Worm (Caenorhabditis elegans) whole organism, late embryonic: ENCODE data around the gene F08F1.4.

Source experiments
- C38D4.7 ChIP-seq: fragments of 200-800 bp; sonication (Bioruptor generic); optimal IDR thresholded peaks from 2 replicates; lab custom pipeline; 2018; ENCODE audit warnings: mild to moderate bottlenecking, missing genetic modification characterization, moderate library complexity, missing compliant biosample characterization
- K02D7.2 ChIP-seq: sonication (generic microtip); optimal IDR thresholded peaks from 2 replicates; lab custom pipeline; 2017; ENCODE audit warnings: mild to moderate bottlenecking, missing genetic modification characterization, missing compliant biosample characterization
- T23F11.4 ChIP-seq: fragments of 200-800 bp; sonication (Bioruptor generic); optimal IDR thresholded peaks from 2 replicates; lab custom pipeline; 2018; ENCODE audit warnings: mild to moderate bottlenecking, missing genetic modification characterization, missing compliant biosample characterization
- Y22D7AL.16 ChIP-seq: sonication (generic microtip); optimal IDR thresholded peaks from 2 replicates; lab custom pipeline; 2016; ENCODE audit warnings: missing genetic modification characterization, missing compliant biosample characterization
- ahr-1 ChIP-seq: sonication (generic microtip); optimal IDR thresholded peaks from 2 replicates; lab custom pipeline; 2016; ENCODE audit warnings: missing genetic modification characterization, missing compliant biosample characterization
- ceh-18 ChIP-seq: sonication (generic microtip); optimal IDR thresholded peaks from 2 replicates; lab custom pipeline; 2016; ENCODE audit warnings: missing genetic modification characterization, missing compliant biosample characterization
- ceh-2 ChIP-seq: sonication (generic microtip); optimal IDR thresholded peaks from 2 replicates; lab custom pipeline; 2016; ENCODE audit warnings: missing genotype, missing genetic modification characterization, missing compliant biosample characterization
- ceh-22 ChIP-seq: sonication (generic microtip); optimal IDR thresholded peaks from 2 replicates; lab custom pipeline; 2017; ENCODE audit warnings: missing biosample characterization, missing genetic modification characterization
- ceh-31 ChIP-seq: sonication (generic microtip); optimal IDR thresholded peaks from 2 replicates; lab custom pipeline; 2016; ENCODE audit warnings: missing genetic modification characterization, missing compliant biosample characterization
- ceh-6 ChIP-seq: fragments of 200-800 bp; sonication (Bioruptor generic); optimal IDR thresholded peaks from 2 replicates; lab custom pipeline; 2018; ENCODE audit warnings: mild to moderate bottlenecking, missing genetic modification characterization, missing compliant biosample characterization
- ceh-9 ChIP-seq: sonication (generic microtip); optimal IDR thresholded peaks from 2 replicates; lab custom pipeline; 2016; ENCODE audit warnings: mild to moderate bottlenecking, missing genetic modification characterization, inconsistent platforms, missing compliant biosample characterization
- dmd-4 ChIP-seq: sonication (generic microtip); optimal IDR thresholded peaks from 2 replicates; lab custom pipeline; 2016; ENCODE audit warnings: borderline replicate concordance, missing genetic modification characterization, missing compliant biosample characterization
- elt-2 ChIP-seq: sonication (generic microtip); optimal IDR thresholded peaks from 2 replicates; lab custom pipeline; 2016; ENCODE audit warnings: missing genetic modification reagents, missing genetic modification characterization, missing compliant biosample characterization
- elt-4 ChIP-seq: sonication (generic microtip); optimal IDR thresholded peaks from 2 replicates; lab custom pipeline; 2016; ENCODE audit warnings: missing genetic modification characterization, missing compliant biosample characterization
- fkh-6 ChIP-seq: sonication (generic microtip); optimal IDR thresholded peaks from 2 replicates; lab custom pipeline; 2016; ENCODE audit warnings: missing genetic modification characterization, missing compliant biosample characterization
- hlh-13 ChIP-seq: fragments of 200-800 bp; sonication (Bioruptor generic); optimal IDR thresholded peaks from 2 replicates; lab custom pipeline; 2018; ENCODE audit warnings: mild to moderate bottlenecking, missing genetic modification characterization, missing compliant biosample characterization
- hlh-15 ChIP-seq: sonication (generic microtip); optimal IDR thresholded peaks from 2 replicates; lab custom pipeline; 2016; ENCODE audit warnings: missing genetic modification characterization, missing compliant biosample characterization
- hlh-30 ChIP-seq: sonication (generic microtip); optimal IDR thresholded peaks from 2 replicates; lab custom pipeline; 2017; ENCODE audit warnings: antibody characterized with exemption, missing genetic modification characterization, missing compliant biosample characterization; ENCODE audit not compliant: insufficient read depth
- madf-2 ChIP-seq: sonication (generic microtip); optimal IDR thresholded peaks from 2 replicates; lab custom pipeline; 2017; ENCODE audit warnings: missing genetic modification characterization, missing compliant biosample characterization
- mec-3 ChIP-seq: sonication (generic microtip); optimal IDR thresholded peaks from 2 replicates; lab custom pipeline; 2016; ENCODE audit warnings: borderline replicate concordance, missing genetic modification characterization, missing compliant biosample characterization
- nfya-1 ChIP-seq: sonication (generic microtip); optimal IDR thresholded peaks from 2 replicates; lab custom pipeline; 2017; ENCODE audit warnings: missing genetic modification characterization, mild to moderate bottlenecking, missing compliant biosample characterization, antibody characterized with exemption, moderate library complexity
- nhr-11 ChIP-seq: fragments of 150-350 bp; optimal IDR thresholded peaks from 2 replicates; lab custom pipeline; 2014; ENCODE audit warnings: missing biosample characterization, missing genetic modification characterization
- npax-4 ChIP-seq: sonication (generic microtip); optimal IDR thresholded peaks from 2 replicates; lab custom pipeline; 2016; ENCODE audit warnings: missing genetic modification characterization, missing compliant biosample characterization
- odd-2 ChIP-seq: sonication (generic microtip); optimal IDR thresholded peaks from 2 replicates; lab custom pipeline; 2017; ENCODE audit warnings: antibody characterized with exemption, mild to moderate bottlenecking, missing genetic modification characterization, missing compliant biosample characterization
- pag-3 ChIP-seq: sonication (generic microtip); optimal IDR thresholded peaks from 2 replicates; lab custom pipeline; 2016; ENCODE audit warnings: missing compliant biosample characterization, missing genetic modification characterization, borderline replicate concordance
- pax-1 ChIP-seq: fragments of 150-350 bp; optimal IDR thresholded peaks from 2 replicates; lab custom pipeline; 2014; ENCODE audit warnings: missing biosample characterization, missing genetic modification characterization
- pha-4 ChIP-seq: fragments of 150-350 bp; optimal IDR thresholded peaks from 2 replicates; lab custom pipeline; 2018; ENCODE audit warnings: missing biosample characterization, missing genetic modification reagents, missing genetic modification characterization
- pqm-1 ChIP-seq: sonication (generic microtip); optimal IDR thresholded peaks from 2 replicates; lab custom pipeline; 2016; ENCODE audit warnings: missing genetic modification characterization, missing compliant biosample characterization
- pros-1 ChIP-seq: fragments of 150-350 bp; optimal IDR thresholded peaks from 2 replicates; lab custom pipeline; 2014; ENCODE audit warnings: missing biosample characterization, missing genetic modification reagents, missing genetic modification characterization
- ref-2 ChIP-seq: sonication (generic microtip); optimal IDR thresholded peaks from 2 replicates; lab custom pipeline; 2016; ENCODE audit warnings: missing genetic modification characterization, missing compliant biosample characterization
- sox-2 ChIP-seq: fragments of 200-800 bp; sonication (Bioruptor generic); IDR thresholded peaks from 2 replicates; pipeline ENCODE4 v1.3.6; 2022; ENCODE audit warnings: missing genetic modification reagents, missing genetic modification characterization, missing compliant biosample characterization
- syd-9 ChIP-seq: sonication (generic microtip); optimal IDR thresholded peaks from 2 replicates; lab custom pipeline; 2016; ENCODE audit warnings: mild to moderate bottlenecking, missing genetic modification characterization, moderate library complexity, missing compliant biosample characterization
- ttx-3 ChIP-seq: sonication (generic microtip); optimal IDR thresholded peaks from 2 replicates; lab custom pipeline; 2016; ENCODE audit warnings: missing genetic modification reagents, missing genetic modification characterization, missing compliant biosample characterization
- unc-3 ChIP-seq, 2 experiments: fragments of 200-800 bp in 1 of 2; sonication (Bioruptor generic) in 1 of 2; sonication (generic microtip) in 1 of 2; conservative IDR thresholded peaks in 1 of 2; optimal IDR thresholded peaks in 1 of 2; 2 replicates each; pipeline versions ENCODE4 v1.3.6 to Lab custom; 2016 to 2022; ENCODE audit warnings: missing compliant biosample characterization in 2 of 2, missing genetic modification characterization in 2 of 2, missing genetic modification reagents in 1 of 2
- unc-42 ChIP-seq: sonication (generic microtip); optimal IDR thresholded peaks from 2 replicates; lab custom pipeline; 2016; ENCODE audit warnings: missing genotype, missing genetic modification characterization, missing compliant biosample characterization
- unc-55 ChIP-seq: sonication (generic microtip); optimal IDR thresholded peaks from 2 replicates; lab custom pipeline; 2017; ENCODE audit warnings: missing biosample characterization, missing genetic modification reagents, missing genetic modification characterization
- zip-5 ChIP-seq: sonication (generic microtip); optimal IDR thresholded peaks from 2 replicates; lab custom pipeline; 2016; ENCODE audit warnings: missing genetic modification characterization, missing compliant biosample characterization

F08F1.4 gene

DNA sequence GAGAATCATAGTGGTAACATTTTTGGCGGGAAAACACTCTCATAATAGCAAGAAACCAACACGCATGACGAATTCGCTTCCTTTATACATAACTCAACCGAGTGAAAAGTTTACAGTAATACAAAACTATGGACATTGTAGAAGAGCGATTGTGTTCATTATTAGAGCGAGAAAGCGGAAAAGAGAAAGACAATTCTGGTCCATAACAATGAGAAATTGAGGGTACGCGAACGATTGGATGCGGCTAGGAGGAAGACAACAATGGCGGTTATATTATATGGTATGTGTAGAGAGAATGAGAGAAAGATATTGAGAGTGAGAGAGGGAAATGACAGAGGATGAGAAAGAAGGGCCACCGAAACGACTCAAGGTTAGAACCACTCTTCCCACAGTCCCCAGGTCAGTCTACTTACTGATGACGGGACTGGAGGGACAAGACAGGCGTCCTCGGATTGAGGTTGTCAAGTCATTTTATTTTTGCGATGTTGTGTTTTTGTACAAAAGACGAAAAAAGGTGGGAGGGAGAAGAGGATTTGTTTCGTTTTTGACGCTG is 13.0 kb downstream of the F08F1.4 start:
- no peak for TF ChIP-seq ttx-3
- TF ChIP-seq ahr-1 (tag; lab: Kevin White, UChicago) = no peak
- TF ChIP-seq ceh-2 = peak; percentile 5
- TF ChIP-seq pax-1 (tag; lab: Kevin White, UChicago) = no peak
- TF ChIP-seq pqm-1 = no peak
- no peak for TF ChIP-seq ceh-9 (tag; lab: Kevin White, UChicago)
- no peak for TF ChIP-seq nhr-11 (tag; lab: Kevin White, UChicago)
- no peak for TF ChIP-seq pha-4 (tag; lab: Kevin White, UChicago)
- TF ChIP-seq Y22D7AL.16 (tag; lab: Kevin White, UChicago) = no peak
- no peak for TF ChIP-seq K02D7.2
- no peak for TF ChIP-seq hlh-30 (tag; lab: Kevin White, UChicago)
- TF ChIP-seq unc-42 (tag; lab: Kevin White, UChicago) = no peak
- peak; percentile 88 for TF ChIP-seq sox-2 (GFP tag; lab: Robert Waterston, UW)
- TF ChIP-seq pros-1 (tag; lab: Kevin White, UChicago) = no peak
- no peak for TF ChIP-seq odd-2
- no peak for TF ChIP-seq madf-2 (tag; lab: Kevin White, UChicago)
- TF ChIP-seq nfya-1 (tag; lab: Kevin White, UChicago) = peak; percentile 32
- peak; percentile 64 for TF ChIP-seq ceh-31 (tag; lab: Kevin White, UChicago)
- TF ChIP-seq ceh-22 (tag; lab: Kevin White, UChicago) = no peak
- no peak for TF ChIP-seq unc-3 (GFP tag; conservative IDR thresholded peaks at IDR 0.05; lab: Robert Waterston, UW)
- TF ChIP-seq unc-3 (tag; optimal IDR thresholded peaks at IDR 0.05; lab: Kevin White, UChicago) = no peak

DNA sequence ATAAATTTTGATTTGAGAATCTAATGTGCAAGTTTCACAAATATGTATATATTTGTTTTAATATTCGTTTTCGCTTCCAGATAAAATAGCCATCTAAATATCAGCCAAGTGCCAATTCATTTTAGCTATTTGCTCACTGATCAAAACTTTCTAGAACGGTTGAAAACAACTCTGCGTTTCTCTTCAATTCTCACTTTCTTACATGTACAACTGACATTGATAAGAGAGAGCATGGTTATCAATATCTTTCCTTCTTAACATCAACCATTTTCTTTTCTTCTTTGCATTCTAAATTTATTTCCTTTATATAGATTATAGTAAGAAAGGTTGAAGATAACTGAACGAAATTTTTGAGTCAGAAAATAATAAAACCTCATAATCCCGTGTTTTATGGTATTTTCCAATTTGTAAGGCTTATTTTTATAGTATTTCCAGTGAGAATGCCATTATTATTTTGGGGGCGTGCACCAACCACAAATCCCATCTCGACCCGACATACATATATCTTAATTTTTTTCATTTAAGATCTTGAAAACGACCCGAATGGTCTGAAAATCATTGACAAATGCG is 15.2 kb downstream of the F08F1.4 start, which contains the start of gene F08F1.3:
TSS of gene F08F1.3 (plus strand) at position 520 of the 570 bp plus-strand sequence.
- TF ChIP-seq elt-2 (tag; lab: Kevin White, UChicago) (peak; percentile 55), hlh-15 (no peak), npax-4 (tag; lab: Kevin White, UChicago) (no peak), ttx-3 (no peak)
- TF ChIP-seq, all 69 proteins: peak for 1

DNA sequence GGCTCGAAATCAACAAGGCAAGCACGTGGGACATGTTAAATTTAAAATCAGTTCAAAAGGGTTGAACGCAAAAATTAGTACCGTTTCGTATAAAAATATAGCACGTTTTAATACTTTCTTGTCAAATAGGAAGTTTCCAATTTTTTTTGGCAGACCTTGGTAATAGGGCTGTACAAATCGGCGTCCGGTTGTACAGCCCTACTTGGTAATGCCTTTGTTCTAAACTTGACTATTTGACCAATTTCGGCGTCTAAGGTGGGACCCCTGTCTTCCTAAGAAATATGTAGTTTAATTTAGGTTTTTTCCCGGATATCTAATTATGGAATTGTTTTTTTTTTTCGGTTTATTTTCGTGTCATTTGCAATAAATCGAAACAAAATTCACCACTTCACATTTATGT is 16.3 kb downstream of the F08F1.4 start:
- no peak for TF ChIP-seq hlh-15
- no peak for TF ChIP-seq elt-4 (tag; lab: Kevin White, UChicago)
- no peak for TF ChIP-seq ref-2 (tag; lab: Kevin White, UChicago)
- no peak for TF ChIP-seq Y22D7AL.16 (tag; lab: Kevin White, UChicago)
- TF ChIP-seq hlh-13 (GFP tag; lab: Kevin White, UChicago) = no peak
- no peak for TF ChIP-seq ceh-18

DNA sequence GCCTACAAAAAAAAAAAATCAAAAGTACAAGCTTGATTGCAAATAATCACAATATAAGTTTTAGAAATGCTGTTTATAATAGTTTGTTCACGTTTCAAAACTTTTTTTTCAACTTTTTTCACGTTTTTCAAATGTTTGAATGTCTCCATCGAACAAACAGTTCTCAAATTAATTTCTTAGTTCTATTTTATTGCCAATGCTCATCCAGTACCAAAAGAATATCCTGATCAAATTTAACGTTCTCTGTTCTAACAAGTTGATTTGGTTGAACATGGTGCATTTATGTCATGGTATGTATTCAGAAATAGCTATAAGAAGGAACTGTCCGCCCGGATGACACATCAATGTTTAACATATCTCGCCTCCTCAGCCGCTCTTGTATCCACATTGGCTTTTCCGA is 19.1 kb downstream of the F08F1.4 start, which contains the start of gene kin-9:
TSS of gene kin-9 (plus strand) at position 301 of the 400 bp plus-strand sequence.
- TF ChIP-seq zip-5 (tag; lab: Kevin White, UChicago) (no peak), ceh-6 (GFP tag; lab: Kevin White, UChicago) (no peak), fkh-6 (tag; lab: Kevin White, UChicago) (no peak), T23F11.4 (GFP tag; lab: Kevin White, UChicago) (no peak), dmd-4 (tag; lab: Kevin White, UChicago) (no peak), K02D7.2 (no peak), unc-55 (no peak), C38D4.7 (GFP tag; lab: Kevin White, UChicago) (no peak), ceh-2 (no peak), pag-3 (no peak), mec-3 (no peak), syd-9 (no peak), nhr-11 (tag; lab: Kevin White, UChicago) (no peak)
